Worm (Caenorhabditis elegans) whole organism, young adult: ENCODE results near the gene F42C5.3.

Experiments used
- B0019.2 ChIP-seq: fragments of 200-800 bp; sonication (Bioruptor generic); conservative IDR thresholded peaks from 2 replicates; pipeline ENCODE4 v1.3.6; 2022; ENCODE audit warnings: missing genetic modification reagents, missing genetic modification characterization, missing compliant biosample characterization
- B0035.1 ChIP-seq: sonication (generic microtip); optimal IDR thresholded peaks from 2 replicates; lab custom pipeline; 2016; ENCODE audit warnings: missing genetic modification characterization, mild to moderate bottlenecking, missing compliant biosample characterization, missing genotype, missing genetic modification reagents
- B0261.1 ChIP-seq: sonication (generic microtip); optimal IDR thresholded peaks from 2 replicates; lab custom pipeline; 2016; ENCODE audit warnings: mild to moderate bottlenecking, missing genetic modification characterization, moderate library complexity, missing compliant biosample characterization
- D2030.7 ChIP-seq: fragments of 200-800 bp; sonication (Bioruptor generic); IDR thresholded peaks from 2 replicates; pipeline ENCODE4 v1.3.6; 2022; ENCODE audit warnings: missing genetic modification reagents, missing genetic modification characterization, missing compliant biosample characterization
- F22D6.2 ChIP-seq: sonication (generic microtip); optimal IDR thresholded peaks from 2 replicates; lab custom pipeline; 2016; ENCODE audit warnings: mild to moderate bottlenecking, missing genetic modification characterization, missing compliant biosample characterization
- F33H1.4 ChIP-seq: fragments of 200-800 bp; sonication (Bioruptor generic); IDR thresholded peaks from 2 replicates; pipeline ENCODE4 v1.3.6; 2022; ENCODE audit warnings: missing genetic modification reagents, missing genetic modification characterization, missing compliant biosample characterization
- K12H6.12 ChIP-seq: fragments of 200-800 bp; sonication (Bioruptor generic); optimal IDR thresholded peaks from 2 replicates; lab custom pipeline; 2018; ENCODE audit warnings: mild to moderate bottlenecking, missing genetic modification characterization, missing compliant biosample characterization
- Y53F4B.3 ChIP-seq: fragments of 200-800 bp; sonication (Bioruptor generic); IDR thresholded peaks from 2 replicates; pipeline ENCODE4 v1.3.6; 2022; ENCODE audit warnings: missing genetic modification reagents, missing genetic modification characterization, missing compliant biosample characterization
- aptf-2 ChIP-seq: fragments of 200-800 bp; sonication (Bioruptor generic); conservative IDR thresholded peaks from 2 replicates; pipeline ENCODE4 v1.3.6; 2022; ENCODE audit warnings: missing genetic modification reagents, missing genetic modification characterization, missing compliant biosample characterization
- attf-6 ChIP-seq: fragments of 200-800 bp; sonication (Bioruptor generic); IDR thresholded peaks from 2 replicates; pipeline ENCODE4 v1.3.6; 2022; ENCODE audit warnings: missing genetic modification reagents, missing genetic modification characterization, missing compliant biosample characterization
- bed-1 ChIP-seq: fragments of 200-800 bp; sonication (Bioruptor generic); IDR thresholded peaks from 2 replicates; pipeline ENCODE4 v1.3.6; 2022; ENCODE audit warnings: missing genetic modification reagents, missing genetic modification characterization, missing compliant biosample characterization
- cebp-1 ChIP-seq, 2 experiments: fragments of 200-800 bp in 1 of 2; sonication (Bioruptor generic) in 1 of 2; sonication (generic microtip) in 1 of 2; IDR thresholded peaks in 1 of 2; optimal IDR thresholded peaks in 1 of 2; 2 replicates each; pipeline versions ENCODE4 v1.3.6 to Lab custom; 2017 to 2022; ENCODE audit warnings: missing compliant biosample characterization in 2 of 2, missing genetic modification characterization in 2 of 2, mild to moderate bottlenecking in 1 of 2, missing genetic modification reagents in 1 of 2, moderate library complexity in 1 of 2
- ceh-27 ChIP-seq: fragments of 200-800 bp; sonication (Bioruptor generic); optimal IDR thresholded peaks from 2 replicates; lab custom pipeline; 2018; ENCODE audit warnings: mild to moderate bottlenecking, missing genetic modification characterization, moderate library complexity, missing compliant biosample characterization
- die-1 ChIP-seq: sonication (generic microtip); optimal IDR thresholded peaks from 2 replicates; lab custom pipeline; 2016; ENCODE audit warnings: missing genotype, mild to moderate bottlenecking, missing genetic modification characterization, missing compliant biosample characterization
- dox-1 ChIP-seq: fragments of 200-800 bp; sonication (Bioruptor generic); IDR thresholded peaks from 2 replicates; pipeline ENCODE4 v1.3.6; 2022; ENCODE audit warnings: missing genetic modification reagents, missing genetic modification characterization, missing compliant biosample characterization
- egrh-3 ChIP-seq: fragments of 200-800 bp; sonication (Bioruptor generic); IDR thresholded peaks from 2 replicates; pipeline ENCODE4 v1.3.6; 2022; ENCODE audit warnings: missing genetic modification reagents, missing genetic modification characterization, missing compliant biosample characterization
- ekl-4 ChIP-seq: fragments of 200-800 bp; sonication (Bioruptor generic); IDR thresholded peaks from 2 replicates; pipeline ENCODE4 v1.3.6; 2022; ENCODE audit warnings: missing genetic modification reagents, missing genetic modification characterization, missing compliant biosample characterization
- him-1 ChIP-seq: sonication (generic microtip); optimal IDR thresholded peaks from 2 replicates; lab custom pipeline; 2016; ENCODE audit warnings: missing genotype, missing genetic modification reagents, missing genetic modification characterization, missing compliant biosample characterization
- hmg-20 ChIP-seq: fragments of 200-800 bp; sonication (Bioruptor generic); IDR thresholded peaks from 2 replicates; pipeline ENCODE4 v1.3.6; 2022; ENCODE audit warnings: missing genetic modification reagents, missing genetic modification characterization, missing compliant biosample characterization
- hrde-1 ChIP-seq: sonication (generic microtip); optimal IDR thresholded peaks from 2 replicates; lab custom pipeline; 2016; ENCODE audit warnings: missing genetic modification characterization, mild to moderate bottlenecking, missing compliant biosample characterization, moderate library complexity, missing genotype, missing genetic modification reagents, borderline replicate concordance
- let-607 ChIP-seq, 2 experiments: fragments of 200-800 bp in 1 of 2; sonication (Bioruptor generic) in 1 of 2; sonication (generic microtip) in 1 of 2; optimal IDR thresholded peaks; 2 replicates each; lab custom pipeline; 2016 to 2018; ENCODE audit warnings: mild to moderate bottlenecking in 2 of 2, missing compliant biosample characterization in 2 of 2, missing genetic modification characterization in 2 of 2, moderate library complexity in 2 of 2, missing genotype in 1 of 2
- lin-35 ChIP-seq, 3 experiments: fragments of 150-350 bp in 2 of 3; sonication (generic microtip) in 1 of 3; optimal IDR thresholded peaks; 2 replicates each; lab custom pipeline; 2014 to 2018; ENCODE audit warnings: missing biosample characterization in 3 of 3, missing genetic modification characterization in 3 of 3, missing genetic modification reagents in 3 of 3
- lin-40 ChIP-seq: sonication (generic microtip); optimal IDR thresholded peaks from 2 replicates; lab custom pipeline; 2016; ENCODE audit warnings: missing genetic modification characterization, mild to moderate bottlenecking, missing compliant biosample characterization, missing genotype, missing genetic modification reagents
- mcd-1 ChIP-seq: fragments of 200-800 bp; sonication (Bioruptor generic); IDR thresholded peaks from 2 replicates; pipeline ENCODE4 v1.3.6; 2022; ENCODE audit warnings: missing genetic modification reagents, missing genetic modification characterization, missing compliant biosample characterization
- mxl-1 ChIP-seq: sonication (generic microtip); optimal IDR thresholded peaks from 2 replicates; lab custom pipeline; 2016; ENCODE audit warnings: missing genetic modification characterization, missing compliant biosample characterization
- nfya-2 ChIP-seq: fragments of 200-800 bp; sonication (Bioruptor generic); IDR thresholded peaks from 2 replicates; pipeline ENCODE4 v1.3.6; 2022; ENCODE audit warnings: missing genetic modification reagents, missing genetic modification characterization, missing compliant biosample characterization
- nfyb-1 ChIP-seq: fragments of 200-800 bp; sonication (Bioruptor generic); IDR thresholded peaks from 2 replicates; pipeline ENCODE4 v1.3.6; 2022; ENCODE audit warnings: missing genetic modification reagents, missing genetic modification characterization, missing compliant biosample characterization
- nhr-120 ChIP-seq: fragments of 200-800 bp; sonication (Bioruptor generic); IDR thresholded peaks from 2 replicates; pipeline ENCODE4 v1.3.6; 2022; ENCODE audit warnings: missing genetic modification characterization, missing compliant biosample characterization
- nhr-80 ChIP-seq: sonication (generic microtip); optimal IDR thresholded peaks from 2 replicates; lab custom pipeline; 2016; ENCODE audit warnings: missing genetic modification characterization, missing compliant biosample characterization
- sdz-38 ChIP-seq: sonication (generic microtip); optimal IDR thresholded peaks from 2 replicates; lab custom pipeline; 2016; ENCODE audit warnings: missing genotype, missing genetic modification characterization, missing compliant biosample characterization
- sea-2 ChIP-seq: fragments of 200-800 bp; sonication (Bioruptor generic); IDR thresholded peaks from 2 replicates; pipeline ENCODE4 v1.3.6; 2022; ENCODE audit warnings: missing genetic modification characterization, missing compliant biosample characterization
- snpc-3.4 ChIP-seq: sonication (generic microtip); optimal IDR thresholded peaks from 2 replicates; lab custom pipeline; 2017; ENCODE audit warnings: missing genetic modification characterization, mild to moderate bottlenecking, missing compliant biosample characterization, antibody characterized with exemption, moderate library complexity, missing genotype, missing genetic modification reagents
- snpc-4 ChIP-seq, 5 experiments: fragments of 150-350 bp in 1 of 5; sonication (generic microtip) in 4 of 5; optimal IDR thresholded peaks; 2 replicates each; lab custom pipeline; 2014 to 2018; ENCODE audit warnings: missing genetic modification characterization in 5 of 5, missing biosample characterization in 3 of 5, antibody characterized with exemption in 2 of 5, mild to moderate bottlenecking in 2 of 5, missing compliant biosample characterization in 2 of 5, missing genotype in 2 of 5, moderate library complexity in 2 of 5, missing genetic modification reagents in 1 of 5
- unc-62 ChIP-seq: fragments of 150-350 bp; optimal IDR thresholded peaks from 2 replicates; lab custom pipeline; 2014; ENCODE audit warnings: missing biosample characterization, missing genetic modification reagents, missing genetic modification characterization
- ztf-22 ChIP-seq: fragments of 200-800 bp; sonication (Bioruptor generic); optimal IDR thresholded peaks from 2 replicates; lab custom pipeline; 2018; ENCODE audit warnings: mild to moderate bottlenecking, missing genetic modification characterization, moderate library complexity, missing compliant biosample characterization
- ztf-3 ChIP-seq: fragments of 200-800 bp; sonication (Bioruptor generic); optimal IDR thresholded peaks from 2 replicates; lab custom pipeline; 2018; ENCODE audit warnings: mild to moderate bottlenecking, missing genetic modification characterization, missing compliant biosample characterization

Gene F42C5.3

DNA sequence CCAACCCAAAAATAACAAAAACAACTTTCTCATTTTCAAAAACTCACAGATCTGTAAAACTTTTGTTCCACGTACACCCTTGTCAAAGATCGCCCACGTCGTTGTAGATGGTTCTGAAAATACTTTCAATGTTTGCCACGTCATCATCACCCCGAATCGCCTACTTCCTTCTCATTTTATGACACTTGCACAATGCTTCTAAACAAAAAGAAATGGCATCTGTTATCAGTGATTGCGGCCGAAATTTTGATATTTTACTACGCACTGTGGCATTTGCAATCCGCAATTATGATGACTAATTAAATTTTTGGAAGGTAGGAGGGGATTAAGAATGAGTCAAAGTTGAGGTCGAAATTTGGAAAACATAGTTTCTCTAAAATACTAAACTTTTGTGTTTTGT lies 38.3 kb upstream of the F42C5.3 start:
- TF ChIP-seq let-607 (tag; optimal IDR thresholded peaks at IDR 0.05; lab: Kevin White, UChicago) (peak in 1 of 2 experiments; percentile 37), snpc-4 (GFP tag; optimal IDR thresholded peaks at IDR 0.05; lab: Kevin White, UChicago) (no peak), snpc-4 (tag; optimal IDR thresholded peaks at IDR 0.05; lab: Kevin White, UChicago) (no peak), attf-6 (no peak), hmg-20 (GFP tag; lab: Robert Waterston, UW) (no peak), nhr-80 (peak; percentile 76), dox-1 (GFP tag; lab: Robert Waterston, UW) (peak; percentile 6; the same call in 1 of the 2 replicates), nfyb-1 (GFP tag; lab: Robert Waterston, UW) (no peak), bed-1 (GFP tag; lab: Robert Waterston, UW) (no peak), nhr-120 (GFP tag; lab: Robert Waterston, UW) (no peak), die-1 (tag; lab: Kevin White, UChicago) (no peak), B0035.1 (tag; lab: Kevin White, UChicago) (no peak), cebp-1 (GFP tag; IDR thresholded peaks at IDR 0.05; lab: Robert Waterston, UW) (no peak), cebp-1 (tag; optimal IDR thresholded peaks at IDR 0.05; lab: Kevin White, UChicago) (no peak), K12H6.12 (no peak), egrh-3 (GFP tag; lab: Robert Waterston, UW) (no peak), sea-2 (GFP tag; lab: Robert Waterston, UW) (no peak), mxl-1 (tag; lab: Kevin White, UChicago) (no peak), D2030.7 (no peak)

DNA sequence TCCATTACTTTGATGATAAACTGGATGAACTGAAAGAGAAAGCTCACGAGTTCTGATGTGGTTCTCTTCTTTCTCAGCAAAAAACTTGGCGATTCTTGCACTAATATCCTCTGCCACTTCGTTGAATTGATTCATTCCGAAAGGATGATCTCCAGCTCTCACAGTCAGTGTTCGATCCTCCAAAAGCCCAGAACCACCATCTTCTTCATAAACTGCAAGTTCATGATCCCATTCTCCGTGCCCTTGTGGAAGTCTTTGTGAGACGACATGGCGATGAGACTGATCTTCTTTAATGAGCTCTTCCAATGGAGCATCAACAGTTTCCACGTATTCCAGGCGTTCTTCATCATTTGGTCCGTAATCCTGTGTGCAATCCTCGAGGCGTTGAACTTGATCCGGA lies 37.5 kb upstream of the F42C5.3 start:
- TF ChIP-seq K12H6.12 (no peak), snpc-3.4 (tag; lab: Kevin White, UChicago) (no peak), nfyb-1 (GFP tag; lab: Robert Waterston, UW) (no peak), cebp-1 (GFP tag; IDR thresholded peaks at IDR 0.05; lab: Robert Waterston, UW) (no peak), cebp-1 (tag; optimal IDR thresholded peaks at IDR 0.05; lab: Kevin White, UChicago) (no peak), ceh-27 (GFP tag; lab: Kevin White, UChicago) (no peak)

DNA sequence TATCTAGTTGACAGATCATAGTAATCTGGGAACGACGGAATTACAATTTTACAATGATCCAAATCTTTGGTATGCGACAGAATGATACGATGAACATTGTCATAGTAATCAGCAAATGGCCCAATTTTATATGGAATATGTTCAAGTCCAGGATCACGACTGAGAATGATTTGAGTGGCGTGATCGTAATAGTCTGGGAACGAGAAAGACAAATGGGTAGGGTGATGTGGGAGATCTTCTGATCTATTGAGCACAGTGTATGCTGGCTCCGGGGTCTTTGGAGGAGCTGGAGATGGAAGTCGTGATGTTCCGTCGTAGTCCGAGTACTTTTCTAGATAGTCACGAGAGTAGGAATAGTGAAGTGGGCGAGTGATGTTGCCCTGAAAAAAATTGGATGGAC lies 36.5 kb upstream of the F42C5.3 start:
- TF ChIP-seq lin-35 (GFP tag; optimal IDR thresholded peaks at IDR 0.05; lab: Kevin White, UChicago) = no peak
- no peak for TF ChIP-seq ceh-27 (GFP tag; lab: Kevin White, UChicago)
- no peak for TF ChIP-seq ekl-4 (GFP tag; lab: Robert Waterston, UW)
- TF ChIP-seq nfya-2 (GFP tag; lab: Robert Waterston, UW) = no peak
- TF ChIP-seq B0035.1 (tag; lab: Kevin White, UChicago) = no peak
- no peak for TF ChIP-seq B0261.1
- TF ChIP-seq bed-1 (GFP tag; lab: Robert Waterston, UW) = no peak
- no peak for TF ChIP-seq cebp-1 (GFP tag; IDR thresholded peaks at IDR 0.05; lab: Robert Waterston, UW)
- no peak for TF ChIP-seq cebp-1 (tag; optimal IDR thresholded peaks at IDR 0.05; lab: Kevin White, UChicago)
- TF ChIP-seq B0019.2 (GFP tag; lab: Robert Waterston, UW) = no peak
- no peak for TF ChIP-seq hrde-1
- no peak for TF ChIP-seq sdz-38 (tag; lab: Kevin White, UChicago)
- TF ChIP-seq Y53F4B.3 (GFP tag; lab: Robert Waterston, UW) = no peak
- TF ChIP-seq ztf-3 = no peak

DNA sequence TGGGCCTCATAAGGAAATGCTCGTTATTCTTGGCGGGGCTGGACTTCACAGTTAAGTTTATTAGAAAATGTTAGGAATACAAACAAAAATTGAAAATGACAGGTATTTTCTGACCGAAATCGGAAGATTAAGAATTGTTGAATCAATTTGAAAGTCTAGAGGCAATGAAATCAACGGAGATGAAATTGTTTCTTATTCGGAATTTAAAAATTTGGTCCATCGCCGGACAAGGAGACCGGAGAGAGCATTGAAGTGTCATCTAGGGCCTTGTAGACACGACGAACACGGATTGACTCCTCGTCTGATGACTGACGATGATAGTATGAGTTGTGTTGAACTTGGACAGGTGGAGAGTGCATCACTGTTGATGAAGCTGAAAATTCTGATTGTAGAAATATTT lies 33.3 kb upstream of the F42C5.3 start:
- TF ChIP-seq F33H1.4 (GFP tag; lab: Robert Waterston, UW) (no peak), die-1 (tag; lab: Kevin White, UChicago) (no peak), ztf-22 (no peak), him-1 (tag; lab: Kevin White, UChicago) (no peak), F22D6.2 (tag; lab: Kevin White, UChicago) (no peak), aptf-2 (GFP tag; lab: Robert Waterston, UW) (no peak), lin-40 (tag; lab: Kevin White, UChicago) (no peak), unc-62 (GFP tag; lab: Kevin White, UChicago) (no peak), dox-1 (GFP tag; lab: Robert Waterston, UW) (no peak), mcd-1 (GFP tag; lab: Robert Waterston, UW) (no peak), hrde-1 (no peak)
